Worm (Caenorhabditis elegans) whole organism, L1 larva: Measurements from ENCODE around the gene msp-19.
A peak's percentile ranks its signal among the peaks of the same experiment; 100 is the strongest.
"Not testable (repeated sequence)": the region's sequence is repeated elsewhere in the genome, so short reads cannot be mapped to it uniquely, and the experiment has no call there.

Source experiments
- C16A3.4 ChIP-seq: fragments of 150-350 bp; optimal IDR thresholded peaks from 2 replicates; lab custom pipeline; 2014; ENCODE audit warnings: missing biosample characterization, missing genetic modification characterization
- aha-1 ChIP-seq: fragments of 150-350 bp; optimal IDR thresholded peaks from 2 replicates; lab custom pipeline; 2014; ENCODE audit warnings: missing biosample characterization, missing genetic modification characterization
- alr-1 ChIP-seq: fragments of 200-800 bp; sonication (Bioruptor generic); optimal IDR thresholded peaks from 2 replicates; lab custom pipeline; 2018; ENCODE audit warnings: borderline replicate concordance, mild to moderate bottlenecking, missing genetic modification characterization, missing compliant biosample characterization
- blmp-1 ChIP-seq: fragments of 150-350 bp; optimal IDR thresholded peaks from 2 replicates; lab custom pipeline; 2014; ENCODE audit warnings: missing biosample characterization, missing genetic modification characterization
- ceh-82 ChIP-seq, 3 experiments: fragments of 150-350 bp in 1 of 3; sonication (generic microtip) in 2 of 3; optimal IDR thresholded peaks; 2 replicates each; lab custom pipeline; 2014 to 2017; ENCODE audit warnings: missing biosample characterization in 3 of 3, missing genetic modification characterization in 3 of 3
- ceh-88 ChIP-seq: fragments of 200-800 bp; sonication (Bioruptor generic); IDR thresholded peaks from 2 replicates; pipeline ENCODE4 v1.3.6; 2022; ENCODE audit warnings: missing genetic modification characterization, missing compliant biosample characterization
- ceh-90 ChIP-seq: sonication (generic microtip); optimal IDR thresholded peaks from 2 replicates; lab custom pipeline; 2016; ENCODE audit warnings: missing genetic modification characterization, missing compliant biosample characterization
- dpl-1 ChIP-seq, 3 experiments: fragments of 150-350 bp in 2 of 3; sonication (generic microtip) in 1 of 3; optimal IDR thresholded peaks; 2 replicates each; lab custom pipeline; 2014 to 2017; ENCODE audit warnings: missing biosample characterization in 3 of 3, missing genetic modification characterization in 3 of 3, missing genetic modification reagents in 3 of 3
- dsc-1 ChIP-seq: sonication (generic microtip); optimal IDR thresholded peaks from 2 replicates; lab custom pipeline; 2016; ENCODE audit warnings: mild to moderate bottlenecking, missing genetic modification characterization, missing compliant biosample characterization
- efl-1 ChIP-seq, 4 experiments: fragments of 150-350 bp; optimal IDR thresholded peaks in 3 of 4; peaks in 1 of 4; 1 replicate in 1 of 4; 2 replicates in 3 of 4; lab custom pipeline; 2014; ENCODE audit warnings: missing biosample characterization in 2 of 4, missing genetic modification characterization in 2 of 4, missing genetic modification reagents in 2 of 4
- egl-13 ChIP-seq: sonication (generic microtip); optimal IDR thresholded peaks from 2 replicates; lab custom pipeline; 2016; ENCODE audit warnings: missing genotype, missing genetic modification reagents, missing genetic modification characterization, missing compliant biosample characterization
- ets-5 ChIP-seq: fragments of 200-800 bp; sonication (Bioruptor generic); IDR thresholded peaks from 2 replicates; pipeline ENCODE4 v1.3.6; 2022; ENCODE audit warnings: missing genetic modification characterization, missing compliant biosample characterization
- fkh-8 ChIP-seq: sonication (generic microtip); optimal IDR thresholded peaks from 2 replicates; lab custom pipeline; 2016; ENCODE audit warnings: mild to moderate bottlenecking, missing genetic modification characterization, missing compliant biosample characterization
- grh-1 ChIP-seq: fragments of 200-800 bp; sonication (Bioruptor generic); IDR thresholded peaks from 2 replicates; pipeline ENCODE4 v1.3.6; 2022; ENCODE audit warnings: missing genetic modification reagents, missing genetic modification characterization, missing compliant biosample characterization
- hlh-4 ChIP-seq: sonication (generic microtip); optimal IDR thresholded peaks from 2 replicates; lab custom pipeline; 2016; ENCODE audit warnings: mild to moderate bottlenecking, missing genetic modification characterization, missing compliant biosample characterization
- lin-35 ChIP-seq, 2 experiments: fragments of 150-350 bp; optimal IDR thresholded peaks; 2 replicates each; lab custom pipeline; 2014; ENCODE audit warnings: missing biosample characterization in 2 of 2, missing genetic modification characterization in 2 of 2, missing genetic modification reagents in 2 of 2
- lin-39 ChIP-seq: fragments of 150-350 bp; optimal IDR thresholded peaks from 2 replicates; lab custom pipeline; 2014; ENCODE audit warnings: missing biosample characterization, missing genetic modification reagents, missing genetic modification characterization
- mep-1 ChIP-seq: fragments of 150-350 bp; optimal IDR thresholded peaks from 2 replicates; lab custom pipeline; 2014; ENCODE audit warnings: missing biosample characterization, missing genetic modification characterization
- nhr-20 ChIP-seq: sonication (generic microtip); optimal IDR thresholded peaks from 2 replicates; lab custom pipeline; 2016; ENCODE audit warnings: mild to moderate bottlenecking, missing genetic modification characterization, missing compliant biosample characterization
- nhr-28 ChIP-seq: fragments of 150-350 bp; optimal IDR thresholded peaks from 2 replicates; lab custom pipeline; 2014; ENCODE audit warnings: missing biosample characterization, missing genetic modification characterization
- nhr-47 ChIP-seq: sonication (generic microtip); optimal IDR thresholded peaks from 2 replicates; lab custom pipeline; 2016; ENCODE audit warnings: mild to moderate bottlenecking, missing genetic modification characterization, moderate library complexity, missing compliant biosample characterization
- nhr-71 ChIP-seq: sonication (generic microtip); optimal IDR thresholded peaks from 2 replicates; lab custom pipeline; 2016; ENCODE audit warnings: mild to moderate bottlenecking, missing genetic modification characterization, moderate library complexity, missing compliant biosample characterization
- nhr-77 ChIP-seq: fragments of 150-350 bp; optimal IDR thresholded peaks from 2 replicates; lab custom pipeline; 2014; ENCODE audit warnings: missing biosample characterization, missing genetic modification characterization
- nhr-85 ChIP-seq: sonication (generic microtip); peaks from one replicate; lab custom pipeline; 2016; ENCODE audit warnings: missing genetic modification characterization, inconsistent platforms, missing compliant biosample characterization
- pax-3 ChIP-seq: fragments of 200-800 bp; sonication (Bioruptor generic); optimal IDR thresholded peaks from 2 replicates; lab custom pipeline; 2018; ENCODE audit warnings: mild to moderate bottlenecking, missing genetic modification characterization, moderate library complexity, missing compliant biosample characterization
- pqm-1 ChIP-seq: sonication (generic microtip); optimal IDR thresholded peaks from 3 replicates; lab custom pipeline; 2017; ENCODE audit warnings: missing biosample characterization, missing genetic modification characterization
- skn-1 ChIP-seq: fragments of 150-350 bp; optimal IDR thresholded peaks from 2 replicates; lab custom pipeline; 2014; ENCODE audit warnings: missing biosample characterization, missing genetic modification characterization
- snpc-4 ChIP-seq: fragments of 150-350 bp; optimal IDR thresholded peaks from 2 replicates; lab custom pipeline; 2014; ENCODE audit warnings: missing biosample characterization, missing genetic modification characterization
- snu-23 ChIP-seq: sonication (generic microtip); optimal IDR thresholded peaks from 2 replicates; lab custom pipeline; 2016; ENCODE audit warnings: missing genetic modification characterization, missing compliant biosample characterization
- sox-4 ChIP-seq: sonication (generic microtip); optimal IDR thresholded peaks from 2 replicates; lab custom pipeline; 2016; ENCODE audit warnings: missing genetic modification characterization, missing compliant biosample characterization
- tlp-1 ChIP-seq: fragments of 150-350 bp; optimal IDR thresholded peaks from 2 replicates; lab custom pipeline; 2014; ENCODE audit warnings: missing biosample characterization, missing genetic modification characterization
- xbp-1 ChIP-seq: sonication (generic microtip); optimal IDR thresholded peaks from 2 replicates; lab custom pipeline; 2016; ENCODE audit warnings: missing genetic modification characterization, missing compliant biosample characterization
- ztf-4 ChIP-seq: fragments of 150-350 bp; optimal IDR thresholded peaks from 2 replicates; lab custom pipeline; 2014; ENCODE audit warnings: missing biosample characterization, missing genetic modification characterization

Gene msp-19

DNA sequence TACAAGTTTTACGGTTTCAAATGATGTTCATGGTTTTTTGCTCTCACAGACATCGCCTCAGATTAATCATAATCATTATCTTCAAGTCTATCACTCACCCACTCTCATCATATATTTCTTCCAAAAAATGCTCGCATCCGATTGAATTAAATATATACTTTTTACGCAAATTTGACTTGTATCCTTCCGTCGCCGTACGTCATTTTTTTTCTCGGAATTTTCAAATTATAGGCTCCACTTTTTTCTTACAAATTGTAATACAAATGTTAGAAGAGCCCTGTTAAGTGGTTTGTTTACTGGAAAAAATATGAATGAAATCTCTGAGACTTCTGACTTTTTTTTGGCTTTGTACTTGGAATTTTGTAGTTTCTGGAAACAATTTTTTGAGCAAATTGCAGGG, 26.8 kb downstream of the msp-19 start (continued):
- no peak for TF ChIP-seq ceh-90
- TF ChIP-seq egl-13 (tag; lab: Kevin White, UChicago): peak; percentile 73
- no peak for TF ChIP-seq ets-5 (GFP tag; lab: Robert Waterston, UW)
- no peak for TF ChIP-seq grh-1
- no peak for TF ChIP-seq skn-1 (tag; lab: Kevin White, UChicago)
- TF ChIP-seq hlh-4 (tag; lab: Kevin White, UChicago): no peak
- TF ChIP-seq nhr-85 (tag; lab: Kevin White, UChicago): no peak
- no peak for TF ChIP-seq ceh-88
- TF ChIP-seq lin-39 (tag; lab: Kevin White, UChicago): no peak
- no peak for TF ChIP-seq tlp-1
- no peak for TF ChIP-seq xbp-1 (tag; lab: Kevin White, UChicago)
- no peak for TF ChIP-seq dpl-1 (GFP tag; optimal IDR thresholded peaks at IDR 0.05; lab: Kevin White, UChicago)
- TF ChIP-seq aha-1 (tag; lab: Kevin White, UChicago): no peak
- TF ChIP-seq pqm-1 (tag; lab: Kevin White, UChicago): no peak

DNA sequence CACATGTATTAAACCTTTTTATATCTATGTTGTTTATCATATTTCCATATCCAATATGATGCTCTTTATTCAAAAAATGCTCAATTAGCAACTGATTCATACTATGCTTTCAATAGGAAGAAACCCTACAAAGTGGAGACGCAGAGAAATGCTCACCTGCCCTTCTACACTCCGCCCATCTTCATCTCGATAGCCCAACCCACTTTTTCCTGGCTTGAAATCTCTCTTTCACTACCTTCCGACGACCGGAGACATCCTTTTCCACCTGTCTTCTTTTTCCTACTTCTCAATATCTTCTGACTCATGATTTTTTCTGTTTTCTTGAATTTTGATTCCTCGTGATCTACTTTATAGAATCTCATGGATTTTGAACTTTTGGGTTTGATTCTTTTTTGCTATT, 28.5 kb downstream of the msp-19 start:
- TF ChIP-seq sox-4: peak; percentile 55
- peak; percentile 37 for TF ChIP-seq nhr-71 (tag; lab: Kevin White, UChicago)
- peak; percentile 76 for TF ChIP-seq fkh-8
- no peak for TF ChIP-seq lin-39 (tag; lab: Kevin White, UChicago)
- peak; percentile 38 for TF ChIP-seq nhr-47
- peak; percentile 43 for TF ChIP-seq dsc-1 (tag; lab: Kevin White, UChicago)

DNA sequence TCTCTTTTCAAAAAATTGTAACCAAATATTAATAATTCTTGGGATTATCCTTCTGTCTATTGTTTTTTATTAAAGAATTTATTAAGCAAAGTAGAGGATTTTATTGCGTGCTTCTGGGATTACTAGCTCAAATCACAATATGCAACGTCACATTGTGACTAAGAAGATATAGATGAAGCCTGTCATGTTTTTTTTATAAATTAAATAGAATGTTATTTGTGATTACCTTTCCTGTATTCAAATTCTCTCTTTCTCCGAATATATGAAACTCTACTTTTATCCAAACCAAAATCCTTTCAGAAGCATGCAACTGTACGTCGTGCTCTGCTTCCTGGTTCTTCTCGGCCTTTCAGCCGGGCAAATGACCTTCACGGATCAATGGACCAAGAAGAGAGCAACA, 30.2 kb downstream of the msp-19 start, which contains the start of gene nlp-47:
Gene nlp-47, plus strand, starts transcription at position 301 of the 400 bp plus-strand sequence.
- TF ChIP-seq blmp-1 (tag; lab: Kevin White, UChicago) (no peak), dsc-1 (tag; lab: Kevin White, UChicago) (peak; percentile 62)

DNA sequence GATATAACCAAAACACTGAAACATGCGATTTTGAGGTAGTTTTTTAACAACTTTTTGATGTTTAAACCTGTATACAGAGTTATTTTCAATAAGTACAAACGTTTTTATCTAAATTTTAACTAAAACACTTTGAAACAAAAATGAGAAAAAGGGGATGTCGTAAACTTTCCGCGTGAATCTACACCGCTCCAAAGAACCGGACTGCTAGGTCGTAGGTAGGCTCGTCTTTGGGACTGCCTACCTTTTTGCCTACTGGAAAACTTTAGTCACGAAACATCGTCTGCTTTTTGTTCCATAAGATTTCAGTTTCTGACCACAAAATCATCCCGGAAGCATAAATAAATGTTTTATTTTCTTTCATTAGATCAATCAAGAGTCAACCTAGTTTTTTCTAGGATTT, 30.8 kb downstream of the msp-19 start:
- TF ChIP-seq ceh-90 (no peak), mep-1 (tag; lab: Kevin White, UChicago) (no peak), sox-4 (no peak), ztf-4 (no peak), nhr-71 (tag; lab: Kevin White, UChicago) (no peak), pax-3 (tag; lab: Kevin White, UChicago) (no peak), tlp-1 (no peak)

DNA sequence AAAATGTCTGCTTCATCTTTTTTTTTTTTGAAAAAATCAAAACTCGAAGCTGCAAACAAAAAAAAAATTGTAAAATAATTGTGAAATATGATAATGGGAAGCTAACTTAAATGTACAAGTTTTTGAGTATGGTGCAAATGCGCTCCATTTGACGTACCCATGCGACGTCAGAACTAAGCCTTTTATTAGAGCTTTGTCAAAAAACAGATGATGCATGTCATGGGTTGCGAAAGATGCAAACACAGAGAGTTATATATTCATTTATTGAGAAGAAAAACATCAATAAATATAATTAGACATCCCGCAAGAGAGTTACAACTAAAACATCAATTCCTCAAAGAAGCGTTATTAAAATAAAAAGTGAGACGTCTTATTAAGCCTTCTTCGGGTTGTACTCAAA, 34.1 kb downstream of the msp-19 start:
- TF ChIP-seq nhr-77 (tag; lab: Kevin White, UChicago): no peak
- no peak for TF ChIP-seq alr-1 (tag; lab: Kevin White, UChicago)
- peak; percentile 58 for TF ChIP-seq dsc-1 (tag; lab: Kevin White, UChicago)
- TF ChIP-seq snu-23 (GFP tag; lab: Kevin White, UChicago): no peak
- TF ChIP-seq nhr-28 (tag; lab: Kevin White, UChicago): no peak
- no peak for TF ChIP-seq nhr-20 (tag; lab: Kevin White, UChicago)
- TF ChIP-seq efl-1 (optimal IDR thresholded peaks at IDR 0.05; lab: Kevin White, UChicago): no peak
- peak in 1 of 2 experiments; percentile 54 for TF ChIP-seq efl-1 (GFP tag; optimal IDR thresholded peaks at IDR 0.05 in 1 of 2; lab: Kevin White, UChicago)
- no peak for TF ChIP-seq lin-35 (GFP tag; optimal IDR thresholded peaks at IDR 0.05; lab: Kevin White, UChicago)
- TF ChIP-seq C16A3.4 (tag; lab: Kevin White, UChicago): no peak
- no peak for TF ChIP-seq ceh-82 (tag; optimal IDR thresholded peaks at IDR 0.05; lab: Kevin White, UChicago)

DNA sequence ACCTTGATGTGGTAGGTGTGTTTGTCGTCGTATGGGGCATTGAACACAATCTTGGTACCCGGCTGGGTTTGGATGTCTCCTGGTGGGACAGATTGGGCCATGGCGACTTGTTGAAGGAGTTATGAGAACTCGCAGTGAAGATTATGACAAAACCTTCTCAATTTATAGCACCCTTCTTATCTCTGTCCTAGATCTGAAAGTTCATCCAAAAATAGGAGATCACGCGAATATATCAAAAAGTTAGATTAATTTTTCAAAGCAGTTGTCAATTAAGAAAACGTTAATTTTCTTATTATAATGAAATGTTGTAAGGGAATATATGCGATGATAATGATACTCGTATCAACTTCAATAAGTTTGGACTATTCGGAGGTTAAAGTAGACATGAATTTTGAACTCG, 34.9 kb downstream of the msp-19 start, which contains the start of gene msp-51:
Gene msp-51, minus strand, starts transcription at position 101 of the 400 bp plus-strand sequence.
- TF ChIP-seq blmp-1 (tag; lab: Kevin White, UChicago); ets-5 (GFP tag; lab: Robert Waterston, UW); snpc-4 (tag; lab: Kevin White, UChicago): not testable (repeated sequence)
